Fruit fly (Drosophila melanogaster) whole organism, adult: Measurements from ENCODE around the gene soti.

Source experiments
- CG33017 ChIP-seq: fragments of 200-800 bp; sonication (Bioruptor generic); optimal IDR thresholded peaks from 2 replicates; lab custom pipeline; 2018; ENCODE audit warnings: missing biosample characterization, mild to moderate bottlenecking, missing genetic modification characterization, moderate library complexity
- CG7101 ChIP-seq: fragments of 200-800 bp; sonication (Bioruptor generic); optimal IDR thresholded peaks from 2 replicates; lab custom pipeline; 2018; ENCODE audit warnings: missing biosample characterization, mild to moderate bottlenecking, missing genetic modification characterization, moderate library complexity
- Crg-1 ChIP-seq: fragments of 200-800 bp; sonication (Bioruptor generic); optimal IDR thresholded peaks from 2 replicates; lab custom pipeline; 2016; ENCODE audit warnings: missing biosample characterization, missing genetic modification characterization
- bab1 ChIP-seq: fragments of 200-800 bp; sonication (Bioruptor generic); optimal IDR thresholded peaks from 3 replicates; lab custom pipeline; 2019; ENCODE audit warnings: missing biosample characterization, mild to moderate bottlenecking, missing genetic modification characterization, moderate library complexity
- pad ChIP-seq: fragments of 200-800 bp; sonication (Bioruptor generic); optimal IDR thresholded peaks from 3 replicates; lab custom pipeline; 2017; ENCODE audit warnings: missing biosample characterization, missing genetic modification characterization, mild to moderate bottlenecking, moderate library complexity, missing genetic modification reagents

DNA sequence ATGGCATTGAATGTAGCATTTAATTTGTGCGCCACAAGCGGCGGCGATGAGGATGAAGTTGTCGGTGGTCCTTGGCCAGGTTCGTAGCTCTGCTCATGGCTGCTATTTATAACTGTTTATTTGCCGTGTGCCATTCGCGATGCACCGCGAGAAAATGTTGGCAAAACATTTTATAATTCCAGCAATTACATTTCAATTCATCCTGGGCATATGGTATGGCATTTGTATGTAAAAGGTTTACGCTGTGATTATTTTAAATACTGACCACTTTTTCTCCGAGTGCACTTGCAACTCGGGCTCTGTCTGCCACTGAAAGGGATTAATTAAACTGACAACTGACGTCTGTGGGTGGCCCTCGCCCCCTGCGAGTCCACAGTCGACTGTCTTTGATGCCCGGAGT is 24.9 kb downstream of the soti start:
- TF ChIP-seq CG33017 (tag; lab: Kevin White, UChicago) (no peak), CG7101 (tag; lab: Kevin White, UChicago) (no peak), bab1 (GFP tag; lab: Kevin White, UChicago) (no peak), pad (GFP tag; lab: Kevin White, UChicago) (no peak), Crg-1 (GFP tag; lab: Kevin White, UChicago) (no peak)
